Worm (Caenorhabditis elegans): ENCODE measurements around the gene E01G4.6.
A peak's percentile ranks its signal among the peaks of the same experiment; 100 is the strongest.

Gene E01G4.6

ce11 chrII:13465381-13465838, 16.8 kb upstream of the E01G4.6 start:
- TF ChIP-seq snpc-4 (tag; optimal IDR thresholded peaks at IDR 0.05), result no peak

- TF ChIP-seq bed-3 (GFP tag; optimal IDR thresholded peaks at IDR 0.05) (no peak), nhr-2 (tag; optimal IDR thresholded peaks at IDR 0.05) (no peak), flh-1 (GFP tag; optimal IDR thresholded peaks at IDR 0.05) (no peak), nhr-76 (tag; optimal IDR thresholded peaks at IDR 0.05) (no peak)
These were observed 14.3 kb upstream of the E01G4.6 start for ce11 chrII:13467838-13468389.

- TF ChIP-seq nhr-12 (tag; optimal IDR thresholded peaks at IDR 0.05), result no peak
- TF ChIP-seq mep-1 (tag; optimal IDR thresholded peaks at IDR 0.05), result no peak
- TF ChIP-seq hlh-1 (tag; optimal IDR thresholded peaks at IDR 0.05), result peak; percentile 72
- no peak for TF ChIP-seq bed-3 (GFP tag; optimal IDR thresholded peaks at IDR 0.05)
- TF ChIP-seq snpc-4 (tag; optimal IDR thresholded peaks at IDR 0.05), result no peak
- TF ChIP-seq ztf-11 (tag; optimal IDR thresholded peaks at IDR 0.05), result no peak
- TF ChIP-seq nhr-28 (tag; optimal IDR thresholded peaks at IDR 0.05), result no peak
- TF ChIP-seq mls-2 (tag; optimal IDR thresholded peaks at IDR 0.05), result no peak
- no peak for TF ChIP-seq blmp-1 (tag; optimal IDR thresholded peaks at IDR 0.05)
- TF ChIP-seq lin-13 (tag; optimal IDR thresholded peaks at IDR 0.05), result no peak
- TF ChIP-seq unc-120 (tag; optimal IDR thresholded peaks at IDR 0.05; ENCODE audit: poor library complexity, severe bottlenecking), result peak; percentile 52
- TF ChIP-seq sem-2 (GFP tag; optimal IDR thresholded peaks at IDR 0.05), result no peak
- no peak for TF ChIP-seq mab-5 (tag; optimal IDR thresholded peaks at IDR 0.05)
- peak; percentile 48 for TF ChIP-seq elt-3 (tag; optimal IDR thresholded peaks at IDR 0.05)
- no peak for TF ChIP-seq elt-1 (tag; optimal IDR thresholded peaks at IDR 0.05; ENCODE audit: borderline replicate concordance, insufficient read depth)
- TF ChIP-seq drap-1 (GFP tag; optimal IDR thresholded peaks at IDR 0.05), result no peak
- TF ChIP-seq ceh-43 (GFP tag; optimal IDR thresholded peaks at IDR 0.05), result no peak
- no peak for TF ChIP-seq nhr-2 (tag; optimal IDR thresholded peaks at IDR 0.05)
- TF ChIP-seq tbx-8 (GFP tag; optimal IDR thresholded peaks at IDR 0.05), result no peak
- TF ChIP-seq ham-2 (GFP tag; optimal IDR thresholded peaks at IDR 0.05), result peak; percentile 23
- no peak for TF ChIP-seq pha-4 (tag; optimal IDR thresholded peaks at IDR 0.05)
- TF ChIP-seq ceh-39 (tag; optimal IDR thresholded peaks at IDR 0.05), result no peak
- no peak for TF ChIP-seq ces-1 (GFP tag; optimal IDR thresholded peaks at IDR 0.05)
- no peak for TF ChIP-seq unc-39 (tag; optimal IDR thresholded peaks at IDR 0.05)
- TF ChIP-seq nhr-237 (tag; optimal IDR thresholded peaks at IDR 0.05), result no peak
- no peak for TF ChIP-seq M03D4.4 (tag; optimal IDR thresholded peaks at IDR 0.05)
- no peak for TF ChIP-seq sptf-1 (tag; optimal IDR thresholded peaks at IDR 0.05)
- TF ChIP-seq ceh-83 (GFP tag; optimal IDR thresholded peaks at IDR 0.05), result no peak
- no peak for TF ChIP-seq lsy-2 (tag; optimal IDR thresholded peaks at IDR 0.05)
- no peak for TF ChIP-seq zip-8 (tag; optimal IDR thresholded peaks at IDR 0.05)
- peak; percentile 79 for TF ChIP-seq unc-62 (GFP tag; optimal IDR thresholded peaks at IDR 0.05)
These were observed 13.1 kb upstream of the E01G4.6 start, which contains the start of gene E01G4.3 for ce11 chrII:13469043-13469652. Gene E01G4.3 (minus strand): TSS chrII:13469602.

- TF ChIP-seq sptf-1 (tag; optimal IDR thresholded peaks at IDR 0.05) (no peak), nhr-237 (tag; optimal IDR thresholded peaks at IDR 0.05) (no peak), cnd-1 (tag; optimal IDR thresholded peaks at IDR 0.05) (no peak), mls-2 (tag; optimal IDR thresholded peaks at IDR 0.05) (no peak), elt-3 (tag; optimal IDR thresholded peaks at IDR 0.05) (no peak), sem-2 (GFP tag; optimal IDR thresholded peaks at IDR 0.05) (no peak), mab-5 (tag; optimal IDR thresholded peaks at IDR 0.05) (no peak), flh-1 (GFP tag; optimal IDR thresholded peaks at IDR 0.05) (no peak), tbx-8 (GFP tag; optimal IDR thresholded peaks at IDR 0.05) (no peak), drap-1 (GFP tag; optimal IDR thresholded peaks at IDR 0.05) (no peak)
These were observed 11.6 kb upstream of the E01G4.6 start for ce11 chrII:13470655-13471054.
